Fruit fly (Drosophila melanogaster) whole organism, embryonic: ENCODE measurements around the gene CG11367.

Experiments
- Ada2b ChIP-seq: fragments of 200-800 bp; sonication (Bioruptor generic); IDR thresholded peaks from 2 replicates; pipeline ENCODE4 v1.3.6; 2022; ENCODE audit warnings: missing biosample characterization, missing genetic modification characterization
- Bteb2 ChIP-seq: fragments of 200-800 bp; sonication (Bioruptor generic); optimal IDR thresholded peaks from 2 replicates; lab custom pipeline; 2016; ENCODE audit warnings: missing biosample characterization, missing genetic modification characterization
- CG11247 ChIP-seq: fragments of 200-800 bp; sonication (Bioruptor generic); IDR thresholded peaks from 2 replicates; pipeline ENCODE4 v1.3.6; 2022; ENCODE audit warnings: missing biosample characterization, missing genetic modification characterization
- CG11398 ChIP-seq: fragments of 200-800 bp; sonication (Bioruptor generic); optimal IDR thresholded peaks from 2 replicates; lab custom pipeline; 2016; ENCODE audit warnings: missing biosample characterization, missing genetic modification characterization
- CG11723 ChIP-seq: fragments of 200-800 bp; sonication (Bioruptor generic); optimal IDR thresholded peaks from 2 replicates; lab custom pipeline; 2017; ENCODE audit warnings: missing biosample characterization, mild to moderate bottlenecking, missing genetic modification characterization
- CG13123 ChIP-seq: fragments of 200-800 bp; sonication (Bioruptor generic); optimal IDR thresholded peaks from 2 replicates; lab custom pipeline; 2016; ENCODE audit warnings: missing biosample characterization, missing genetic modification characterization
- CG16779 ChIP-seq: fragments of 200-800 bp; sonication (Bioruptor generic); IDR thresholded peaks from 2 replicates; pipeline ENCODE4 v1.3.6; 2022; ENCODE audit warnings: missing biosample characterization, missing genetic modification characterization
- CG31388 ChIP-seq: fragments of 200-800 bp; sonication (Bioruptor generic); optimal IDR thresholded peaks from 2 replicates; lab custom pipeline; 2016; ENCODE audit warnings: missing biosample characterization, missing genetic modification characterization
- CG4282 ChIP-seq: fragments of 200-800 bp; sonication (Bioruptor generic); optimal IDR thresholded peaks from 2 replicates; lab custom pipeline; 2016; ENCODE audit warnings: missing biosample characterization, missing genetic modification characterization
- CG7745 ChIP-seq: fragments of 200-800 bp; sonication (Bioruptor generic); optimal IDR thresholded peaks from 2 replicates; lab custom pipeline; 2018; ENCODE audit warnings: missing biosample characterization, mild to moderate bottlenecking, missing genetic modification characterization, moderate library complexity
- CG7786 ChIP-seq: fragments of 200-800 bp; sonication (Bioruptor generic); optimal IDR thresholded peaks from 2 replicates; lab custom pipeline; 2016; ENCODE audit warnings: missing biosample characterization, missing genetic modification characterization
- CoRest ChIP-seq: fragments of 200-800 bp; sonication (Bioruptor generic); optimal IDR thresholded peaks from 3 replicates; lab custom pipeline; 2018; ENCODE audit warnings: missing biosample characterization, mild to moderate bottlenecking, missing genetic modification characterization, moderate library complexity
- Dad ChIP-seq: fragments of 200-800 bp; sonication (Bioruptor generic); optimal IDR thresholded peaks from 3 replicates; lab custom pipeline; 2016; ENCODE audit warnings: missing biosample characterization, missing genetic modification characterization
- Dip3 ChIP-seq: fragments of 200-800 bp; sonication (Bioruptor generic); optimal IDR thresholded peaks from 3 replicates; lab custom pipeline; 2016; ENCODE audit warnings: missing biosample characterization, missing genetic modification characterization
- Doc3 ChIP-seq: fragments of 200-800 bp; sonication (Bioruptor generic); IDR thresholded peaks from 3 replicates; pipeline ENCODE4 v1.3.6; 2022; ENCODE audit warnings: missing biosample characterization, missing genetic modification characterization; ENCODE audit not compliant: partially characterized antibody
- E2f1 ChIP-seq: fragments of 200-800 bp; sonication (Bioruptor generic); IDR thresholded peaks from 2 replicates; pipeline ENCODE4 v1.3.6; 2022; ENCODE audit warnings: missing biosample characterization, missing genetic modification characterization
- E2f2 ChIP-seq: fragments of 200-800 bp; sonication (Bioruptor generic); IDR thresholded peaks from 2 replicates; pipeline ENCODE4 v1.3.6; 2022; ENCODE audit warnings: missing biosample characterization, missing genetic modification characterization
- Fer3 ChIP-seq: fragments of 200-800 bp; sonication (Bioruptor generic); optimal IDR thresholded peaks from 2 replicates; lab custom pipeline; 2018; ENCODE audit warnings: missing biosample characterization, mild to moderate bottlenecking, missing genetic modification characterization, moderate library complexity
- MTF-1 ChIP-seq: fragments of 200-800 bp; sonication (Bioruptor generic); optimal IDR thresholded peaks from 2 replicates; lab custom pipeline; 2018; ENCODE audit warnings: missing biosample characterization, mild to moderate bottlenecking, missing genetic modification characterization, borderline replicate concordance
- Mad ChIP-seq: fragments of 200-800 bp; sonication (Bioruptor generic); optimal IDR thresholded peaks from 2 replicates; lab custom pipeline; 2016; ENCODE audit warnings: missing biosample characterization, missing genetic modification characterization
- Max ChIP-seq: fragments of 200-800 bp; sonication (Bioruptor generic); optimal IDR thresholded peaks from 2 replicates; lab custom pipeline; 2016; ENCODE audit warnings: missing biosample characterization, mild to moderate bottlenecking, missing genetic modification characterization
- Nf-YA ChIP-seq: fragments of 200-800 bp; sonication (Bioruptor generic); IDR thresholded peaks from 2 replicates; pipeline ENCODE4 v1.3.6; 2022; ENCODE audit warnings: missing biosample characterization, missing genetic modification characterization
- NfI ChIP-seq: fragments of 200-800 bp; sonication (Bioruptor generic); optimal IDR thresholded peaks from 3 replicates; lab custom pipeline; 2018; ENCODE audit warnings: missing biosample characterization, mild to moderate bottlenecking, missing genetic modification characterization, moderate library complexity
- Sin3A ChIP-seq: fragments of >200 bp; optimal IDR thresholded peaks from 2 replicates; lab custom pipeline; 2018
- Ssrp ChIP-seq: fragments of 200-800 bp; sonication (Bioruptor generic); optimal IDR thresholded peaks from 2 replicates; lab custom pipeline; 2018; ENCODE audit warnings: missing biosample characterization, mild to moderate bottlenecking, missing genetic modification characterization, moderate library complexity
- Stat92E ChIP-seq, 3 experiments: fragments of >200 bp in 2 of 3; fragments of 200-800 bp in 1 of 3; sonication (Bioruptor generic) in 1 of 3; optimal IDR thresholded peaks; 2 replicates each; lab custom pipeline; 2017 to 2019; ENCODE audit warnings: missing biosample characterization in 3 of 3, missing genetic modification characterization in 3 of 3, mild to moderate bottlenecking in 1 of 3, moderate library complexity in 1 of 3
- YL-1 ChIP-seq: fragments of 200-800 bp; sonication (Bioruptor generic); optimal IDR thresholded peaks from 3 replicates; lab custom pipeline; 2017; ENCODE audit warnings: missing biosample characterization, mild to moderate bottlenecking, missing genetic modification characterization
- ap ChIP-seq: fragments of 200-800 bp; sonication (Bioruptor generic); IDR thresholded peaks from 2 replicates; pipeline ENCODE4 v1.3.6; 2022; ENCODE audit warnings: missing biosample characterization, missing genetic modification characterization
- ato ChIP-seq: fragments of 200-800 bp; sonication (Bioruptor generic); IDR thresholded peaks from 2 replicates; pipeline ENCODE4 v1.3.6; 2022; ENCODE audit warnings: missing biosample characterization, missing genetic modification characterization; ENCODE audit not compliant: partially characterized antibody
- az2 ChIP-seq: fragments of 200-800 bp; sonication (Bioruptor generic); optimal IDR thresholded peaks from 3 replicates; lab custom pipeline; 2016; ENCODE audit warnings: missing biosample characterization, missing genetic modification characterization
- cg ChIP-seq: fragments of 200-800 bp; sonication (Bioruptor generic); optimal IDR thresholded peaks from 3 replicates; lab custom pipeline; 2019; ENCODE audit warnings: missing biosample characterization, mild to moderate bottlenecking, missing genetic modification characterization, moderate library complexity
- danr ChIP-seq: fragments of 200-800 bp; sonication (Bioruptor generic); IDR thresholded peaks from 2 replicates; pipeline ENCODE4 v1.3.6; 2022; ENCODE audit warnings: missing biosample characterization, missing genetic modification characterization
- dm ChIP-seq: fragments of 200-800 bp; sonication (Bioruptor generic); optimal IDR thresholded peaks from 3 replicates; lab custom pipeline; 2016; ENCODE audit warnings: missing biosample characterization, missing genetic modification characterization
- en ChIP-seq: fragments of 200-800 bp; sonication (Bioruptor generic); optimal IDR thresholded peaks from 2 replicates; lab custom pipeline; 2016; ENCODE audit warnings: missing biosample characterization, missing genetic modification characterization
- gfzf ChIP-seq: fragments of 200-800 bp; sonication (Bioruptor generic); optimal IDR thresholded peaks from 2 replicates; lab custom pipeline; 2016; ENCODE audit warnings: missing biosample characterization, mild to moderate bottlenecking, missing genetic modification characterization, moderate library complexity
- her ChIP-seq: fragments of 200-800 bp; sonication (Bioruptor generic); optimal IDR thresholded peaks from 2 replicates; lab custom pipeline; 2016; ENCODE audit warnings: missing biosample characterization, missing genetic modification characterization
- hth ChIP-seq: fragments of >200 bp; optimal IDR thresholded peaks from 2 replicates; lab custom pipeline; 2017; ENCODE audit warnings: inconsistent platforms
- ind ChIP-seq: fragments of 200-800 bp; sonication (Bioruptor generic); optimal IDR thresholded peaks from 3 replicates; lab custom pipeline; 2016; ENCODE audit warnings: missing biosample characterization, missing genetic modification characterization
- kay ChIP-seq: fragments of 200-800 bp; sonication (Bioruptor generic); optimal IDR thresholded peaks from 2 replicates; lab custom pipeline; 2016; ENCODE audit warnings: missing biosample characterization, missing genetic modification characterization
- mld ChIP-seq: fragments of 200-800 bp; sonication (Bioruptor generic); IDR thresholded peaks from 3 replicates; pipeline ENCODE4 v1.3.6; 2022; ENCODE audit warnings: missing biosample characterization, missing genetic modification characterization; ENCODE audit not compliant: partially characterized antibody
- nom ChIP-seq: fragments of 200-800 bp; sonication (Bioruptor generic); optimal IDR thresholded peaks from 2 replicates; lab custom pipeline; 2017; ENCODE audit warnings: missing biosample characterization, missing genetic modification characterization, mild to moderate bottlenecking, moderate library complexity, missing genetic modification reagents
- seq ChIP-seq: fragments of 200-800 bp; sonication (Bioruptor generic); IDR thresholded peaks from 2 replicates; pipeline ENCODE4 v1.3.6; 2022; ENCODE audit warnings: missing biosample characterization, missing genetic modification characterization
- sob ChIP-seq: fragments of 200-800 bp; sonication (Bioruptor generic); IDR thresholded peaks from 2 replicates; pipeline ENCODE4 v1.3.6; 2022; ENCODE audit warnings: missing biosample characterization, missing genetic modification characterization
- sqz ChIP-seq: fragments of 200-800 bp; sonication (Bioruptor generic); optimal IDR thresholded peaks from 3 replicates; lab custom pipeline; 2018; ENCODE audit warnings: missing biosample characterization, mild to moderate bottlenecking, missing genetic modification characterization
- sr ChIP-seq: fragments of 200-800 bp; sonication (Bioruptor generic); IDR thresholded peaks from 3 replicates; pipeline ENCODE4 v1.3.6; 2022; ENCODE audit warnings: missing biosample characterization, missing genetic modification characterization
- stc ChIP-seq: fragments of 200-800 bp; sonication (Bioruptor generic); IDR thresholded peaks from 2 replicates; pipeline ENCODE4 v1.3.6; 2022; ENCODE audit warnings: missing biosample characterization, missing genetic modification characterization
- sug ChIP-seq: fragments of 200-800 bp; optimal IDR thresholded peaks from 2 replicates; lab custom pipeline; 2019; ENCODE audit warnings: missing biosample characterization, mild to moderate bottlenecking, missing genetic modification characterization, moderate library complexity
- trem ChIP-seq: fragments of 200-800 bp; optimal IDR thresholded peaks from 3 replicates; lab custom pipeline; 2019; ENCODE audit warnings: missing biosample characterization, mild to moderate bottlenecking, missing genetic modification characterization, moderate library complexity
- ttk ChIP-seq: fragments of 200-800 bp; sonication (Bioruptor generic); IDR thresholded peaks from 2 replicates; pipeline ENCODE4 v2.1.2; 2022; ENCODE audit warnings: missing biosample characterization, missing genetic modification characterization
- vfl ChIP-seq: fragments of 200-800 bp; sonication (Bioruptor generic); optimal IDR thresholded peaks from 2 replicates; lab custom pipeline; 2016; ENCODE audit warnings: missing biosample characterization, missing genetic modification characterization

The CG11367 gene

DNA sequence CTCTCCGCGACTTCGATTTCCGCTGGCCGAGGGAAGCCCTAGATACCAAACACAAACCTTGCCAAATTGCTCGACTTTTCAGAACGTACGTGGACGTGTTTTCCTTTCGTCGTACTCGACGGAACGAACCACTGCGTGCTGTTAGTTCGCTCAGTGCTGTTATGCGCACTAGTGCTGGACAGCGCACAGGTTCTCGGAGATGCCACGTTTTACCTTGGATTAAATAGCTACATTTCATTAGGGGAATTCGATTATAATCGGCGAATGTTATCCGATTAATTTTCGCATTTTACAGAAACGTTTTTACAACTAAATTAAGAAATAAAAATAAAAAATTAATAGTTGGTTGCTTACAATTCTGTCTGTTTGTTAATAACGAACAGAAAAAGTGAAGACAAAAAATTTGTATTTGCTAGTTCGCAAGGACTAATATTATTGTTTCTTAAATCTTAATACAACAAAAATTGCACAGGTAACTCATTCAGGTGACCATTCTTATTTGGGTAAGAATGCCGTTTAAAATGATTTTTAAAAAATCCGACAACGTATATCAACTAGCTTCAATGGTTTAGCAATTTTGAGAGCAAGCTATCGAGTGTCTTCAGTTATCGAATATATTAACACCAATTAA lies 10.7 kb upstream of the CG11367 start, which contains the start of the genes ArfGAP3 and CG32452 (continued):
- TF ChIP-seq Dad (GFP tag; lab: Kevin White, UChicago): peak; percentile 48
- peak; percentile 80 for TF ChIP-seq CG11247
- TF ChIP-seq vfl (GFP tag; lab: Kevin White, UChicago): peak; percentile 37
- no peak for TF ChIP-seq mld (GFP tag; lab: Robert Waterston, UW)
- no peak for TF ChIP-seq nom (GFP tag; lab: Kevin White, UChicago)
- peak; percentile 5 for TF ChIP-seq en (GFP tag; lab: Kevin White, UChicago)
- TF ChIP-seq stc: peak; percentile 38; the same call in 1 of the 2 replicates
- TF ChIP-seq CG16779: 0 out of 2 replicates have a peak, but pooled peaks have one; percentile 35
- peak; percentile 50 for TF ChIP-seq MTF-1 (GFP tag; lab: Kevin White, UChicago)
- no peak for TF ChIP-seq sqz (GFP tag; lab: Kevin White, UChicago)
- TF ChIP-seq Ssrp (tag; lab: Kevin White, UChicago): peak; percentile 63
- peak; percentile 43 for TF ChIP-seq dm (GFP tag; lab: Kevin White, UChicago)
- TF ChIP-seq CoRest (tag; lab: Kevin White, UChicago): peak; percentile 84
- TF ChIP-seq CG11398: peak; percentile 27
- TF ChIP-seq cg (GFP tag; lab: Kevin White, UChicago): no peak
- no peak for TF ChIP-seq ato
- TF ChIP-seq CG7786 (GFP tag; lab: Kevin White, UChicago): peak; percentile 39
- TF ChIP-seq NfI (GFP tag; lab: Kevin White, UChicago): peak; percentile 67
- peak; percentile 37 for TF ChIP-seq CG11723
- TF ChIP-seq sob: peak; percentile 73
- peak; percentile 37 for TF ChIP-seq CG31388 (GFP tag; lab: Kevin White, UChicago)
- no peak for TF ChIP-seq Nf-YA (GFP tag; lab: Robert Waterston, UW)
- TF ChIP-seq seq (GFP tag; lab: Robert Waterston, UW): peak; percentile 56; the same call in 1 of the 2 replicates
- TF ChIP-seq danr (GFP tag; lab: Robert Waterston, UW): 0 out of 2 replicates have a peak, but pooled peaks have one; percentile 27
- peak; percentile 10 for TF ChIP-seq Sin3A (lab: Kevin White, UChicago)
- peak; percentile 83 for TF ChIP-seq Max (GFP tag; lab: Kevin White, UChicago)
- peak; percentile 31; the same call in 1 of the 2 replicates for TF ChIP-seq E2f1 (GFP tag; lab: Robert Waterston, UW)
- peak; percentile 23 for TF ChIP-seq gfzf (GFP tag; lab: Kevin White, UChicago)
- TF ChIP-seq hth (lab: Kevin White, UChicago): no peak
- peak; percentile 76 for TF ChIP-seq trem (tag; lab: Kevin White, UChicago)
- TF ChIP-seq az2 (GFP tag; lab: Kevin White, UChicago): peak; percentile 78
- peak; percentile 57 for TF ChIP-seq Dip3 (GFP tag; lab: Kevin White, UChicago)
- peak; percentile 52 for TF ChIP-seq Bteb2
- no peak for TF ChIP-seq sr (GFP tag; lab: Robert Waterston, UW)
- TF ChIP-seq Mad (GFP tag; lab: Kevin White, UChicago): peak; percentile 71
- peak in 1 of 3 experiments; percentile 28 for TF ChIP-seq Stat92E (GFP tag; optimal IDR thresholded peaks at IDR 0.05; lab: Kevin White, UChicago)
- TF ChIP-seq ind (GFP tag; lab: Kevin White, UChicago): peak; percentile 78
- peak; percentile 58 for TF ChIP-seq ttk (GFP tag; lab: Robert Waterston, UW)
- peak; percentile 73 for TF ChIP-seq sug (tag; lab: Kevin White, UChicago)
- TF ChIP-seq E2f2 (GFP tag; lab: Robert Waterston, UW): peak; percentile 54; the same call in 1 of the 2 replicates
- peak; percentile 55 for TF ChIP-seq her
- no peak for TF ChIP-seq CG7745
- TF ChIP-seq kay: peak; percentile 42
- peak; percentile 53 for TF ChIP-seq CG13123
- TF ChIP-seq CG4282 (GFP tag; lab: Kevin White, UChicago): no peak
- TF ChIP-seq YL-1: peak; percentile 62
- TF ChIP-seq Ada2b (GFP tag; lab: Robert Waterston, UW): peak; percentile 77
- peak; percentile 44 for TF ChIP-seq ap
- TF ChIP-seq Doc3 (GFP tag; lab: Robert Waterston, UW): peak; percentile 70; the same call in 2 of the 3 replicates
- peak; percentile 78 for TF ChIP-seq Fer3
